Worm (Caenorhabditis elegans) whole organism, L3 larva: ENCODE results near the gene clec-9.

ENCODE experiments used
- aly-2 ChIP-seq: fragments of 150-350 bp; optimal IDR thresholded peaks from 2 replicates; lab custom pipeline; 2014; ENCODE audit warnings: missing biosample characterization, missing genetic modification characterization
- mdl-1 ChIP-seq: fragments of 150-350 bp; optimal IDR thresholded peaks from 2 replicates; lab custom pipeline; 2014; ENCODE audit warnings: missing biosample characterization, missing genetic modification characterization
- sea-2 ChIP-seq: fragments of 150-350 bp; sonication (generic microtip); optimal IDR thresholded peaks from 4 replicates; lab custom pipeline; 2014; ENCODE audit warnings: missing biosample characterization, missing genetic modification reagents, missing genetic modification characterization
- ztf-11 ChIP-seq: fragments of 150-350 bp; optimal IDR thresholded peaks from 2 replicates; lab custom pipeline; 2014; ENCODE audit warnings: missing biosample characterization, missing genetic modification characterization

DNA sequence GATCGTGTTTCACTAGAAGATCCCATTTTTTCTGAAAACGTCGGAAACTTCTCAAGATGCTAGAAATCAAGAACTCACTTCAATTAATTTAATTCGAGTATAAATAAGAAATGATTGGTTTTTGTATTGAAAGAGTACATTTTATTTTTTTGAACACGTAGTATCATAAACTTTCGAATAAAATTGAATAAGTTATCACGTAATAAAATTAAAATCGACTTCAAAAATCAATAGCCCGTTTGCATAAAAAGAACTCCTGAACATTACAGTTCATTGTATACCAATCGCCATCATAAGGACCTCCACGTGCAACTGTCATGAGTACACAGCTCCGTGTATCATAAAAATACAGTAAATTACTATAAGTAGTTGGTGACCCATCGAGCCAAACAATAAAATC, 27.2 kb upstream of the clec-9 start, which contains the start of gene T25E12.16:
- TF ChIP-seq ztf-11 (tag; lab: Kevin White, UChicago), result no peak
- TF ChIP-seq aly-2 (tag; lab: Kevin White, UChicago), result no peak
- TF ChIP-seq mdl-1 (tag; lab: Kevin White, UChicago), result no peak
- no peak for TF ChIP-seq sea-2 (GFP tag; lab: Kevin White, UChicago)
